In genomic region chrIV:8080166-8080565, ce11 we compare ENCODE assay signal across 2 worm cellular contexts.
TF ChIP-seq lines count a peak whose summit lies in the region.

No protein-coding gene starts in this region.

TF ChIP-seq in whole organism, L4 larva, 104 proteins besides CTCF, POLR2A, EP300 and RAD21:
- TF ChIP-seq Y75B8A.6 (GFP tag; IDR thresholded peaks at IDR 0.05; lab: Robert Waterston, UW): no peak
- peak in 1 of 2 experiments; percentile 90 for TF ChIP-seq unc-62 (GFP tag; optimal IDR thresholded peaks at IDR 0.05 in 1 of 2; lab: Kevin White, UChicago)
- no peak for TF ChIP-seq unc-62 (tag; optimal IDR thresholded peaks at IDR 0.05; lab: Kevin White, UChicago)
- TF ChIP-seq aha-1 (tag; lab: Kevin White, UChicago): peak; percentile 56
- TF ChIP-seq hmg-1.1 (GFP tag; IDR thresholded peaks at IDR 0.05; lab: Robert Waterston, UW): 0 out of 2 replicates have a peak, but pooled peaks have one; percentile 4
- no peak for TF ChIP-seq unc-130 (GFP tag; optimal IDR thresholded peaks at IDR 0.05; lab: Kevin White, UChicago)

TF ChIP-seq in whole organism, late embryonic, 69 proteins besides CTCF, POLR2A, EP300 and RAD21:
- TF ChIP-seq hlh-13 (GFP tag; optimal IDR thresholded peaks at IDR 0.05; lab: Kevin White, UChicago) (no peak), elt-4 (tag; optimal IDR thresholded peaks at IDR 0.05; lab: Kevin White, UChicago) (peak; percentile 13)
TF ChIP-seq in whole organism, late embryonic: peak in this region for 1.
